Fruit fly (Drosophila melanogaster): Measurements from ENCODE around the gene CG9626.

CG9626 gene

dm6 chr3R:8279970-8280369, 20.8 kb downstream of the CG9626 start:
- TF ChIP-seq Pif1A (GFP tag; optimal IDR thresholded peaks at IDR 0.05), result no peak
- TF ChIP-seq CG13204 (GFP tag; optimal IDR thresholded peaks at IDR 0.05), result no peak
- TF ChIP-seq Snoo (tag; optimal IDR thresholded peaks at IDR 0.05), result no peak
- no peak for TF ChIP-seq CG4496 (GFP tag; IDR thresholded peaks at IDR 0.05)
- no peak for TF ChIP-seq CG8159 (tag; optimal IDR thresholded peaks at IDR 0.05)
- no peak for TF ChIP-seq D1 (tag; optimal IDR thresholded peaks at IDR 0.05)
- TF ChIP-seq CG12605 (GFP tag; IDR thresholded peaks at IDR 0.05), result no peak
- no peak for TF ChIP-seq Pif1B (GFP tag; optimal IDR thresholded peaks at IDR 0.05)
- no peak for TF ChIP-seq CG14655 (GFP tag; optimal IDR thresholded peaks at IDR 0.05)
- no peak for TF ChIP-seq Ets98B (GFP tag; IDR thresholded peaks at IDR 0.05)
- TF ChIP-seq CG17806 (tag; optimal IDR thresholded peaks at IDR 0.05), result no peak
- TF ChIP-seq CG8301 (tag; optimal IDR thresholded peaks at IDR 0.05), result no peak
- no peak for TF ChIP-seq rn (GFP tag; IDR thresholded peaks at IDR 0.05)
- TF ChIP-seq CG15710 (tag; optimal IDR thresholded peaks at IDR 0.05), result no peak
- TF ChIP-seq CG34367 (tag; optimal IDR thresholded peaks at IDR 0.05), result no peak
- no peak for TF ChIP-seq EcR (GFP tag; optimal IDR thresholded peaks at IDR 0.05)
- TF ChIP-seq CG10348 (GFP tag; IDR thresholded peaks at IDR 0.05), result no peak
- TF ChIP-seq CG9948 (tag; optimal IDR thresholded peaks at IDR 0.05), result no peak
- no peak for TF ChIP-seq fd96Ca (GFP tag; IDR thresholded peaks at IDR 0.05)

- TF ChIP-seq D1 (tag; optimal IDR thresholded peaks at IDR 0.05) (no peak), CG13204 (GFP tag; optimal IDR thresholded peaks at IDR 0.05) (peak; percentile 18)
These were observed 23.1 kb downstream of the CG9626 start, which contains the start of gene ato for dm6 chr3R:8277494-8278293. ato (plus strand) TSS chr3R:8278052.

- TF ChIP-seq rn (GFP tag; IDR thresholded peaks at IDR 0.05) (no peak), gl (tag; optimal IDR thresholded peaks at IDR 0.05) (no peak), CG32121 (GFP tag; IDR thresholded peaks at IDR 0.05) (no peak), fd96Ca (GFP tag; IDR thresholded peaks at IDR 0.05) (no peak), CG8159 (tag; optimal IDR thresholded peaks at IDR 0.05) (no peak), Ets98B (GFP tag; IDR thresholded peaks at IDR 0.05) (no peak), CG34367 (tag; optimal IDR thresholded peaks at IDR 0.05) (no peak), CG14655 (GFP tag; optimal IDR thresholded peaks at IDR 0.05) (no peak), CG17806 (tag; optimal IDR thresholded peaks at IDR 0.05) (no peak)
These were observed 25.7 kb downstream of the CG9626 start for dm6 chr3R:8275031-8275430.

- TF ChIP-seq Snoo (tag; optimal IDR thresholded peaks at IDR 0.05), result peak; percentile 56
- TF ChIP-seq CG4496 (GFP tag; IDR thresholded peaks at IDR 0.05), result no peak
These were observed 28.1 kb downstream of the CG9626 start for dm6 chr3R:8272573-8273165.

dm6 chr3R:8269740-8270139, 31.0 kb downstream of the CG9626 start, which contains the start of gene CG9630:
CG9630 (minus strand) TSS chr3R:8269896.
- TF ChIP-seq CG13204 (GFP tag; optimal IDR thresholded peaks at IDR 0.05) (no peak), CG4496 (GFP tag; IDR thresholded peaks at IDR 0.05) (no peak), Snoo (tag; optimal IDR thresholded peaks at IDR 0.05) (no peak), CG8301 (tag; optimal IDR thresholded peaks at IDR 0.05) (no peak), Pif1B (GFP tag; optimal IDR thresholded peaks at IDR 0.05) (no peak), fd96Ca (GFP tag; IDR thresholded peaks at IDR 0.05) (no peak), EcR (GFP tag; optimal IDR thresholded peaks at IDR 0.05) (no peak), CG8159 (tag; optimal IDR thresholded peaks at IDR 0.05) (no peak), CG12605 (GFP tag; IDR thresholded peaks at IDR 0.05) (no peak), Pif1A (GFP tag; optimal IDR thresholded peaks at IDR 0.05) (no peak), CG34367 (tag; optimal IDR thresholded peaks at IDR 0.05) (no peak), CG10348 (GFP tag; IDR thresholded peaks at IDR 0.05) (no peak), CG17806 (tag; optimal IDR thresholded peaks at IDR 0.05) (no peak), gl (tag; optimal IDR thresholded peaks at IDR 0.05) (no peak), Ets98B (GFP tag; IDR thresholded peaks at IDR 0.05) (no peak), CG32121 (GFP tag; IDR thresholded peaks at IDR 0.05) (no peak), CG15710 (tag; optimal IDR thresholded peaks at IDR 0.05) (no peak), rn (GFP tag; IDR thresholded peaks at IDR 0.05) (no peak), CG9948 (tag; optimal IDR thresholded peaks at IDR 0.05) (no peak)

- TF ChIP-seq CG32121 (GFP tag; IDR thresholded peaks at IDR 0.05), result peak; percentile 73
- peak; percentile 83 for TF ChIP-seq CG15710 (tag; optimal IDR thresholded peaks at IDR 0.05)
- peak; percentile 83 for TF ChIP-seq CG8159 (tag; optimal IDR thresholded peaks at IDR 0.05)
- peak; percentile 85 for TF ChIP-seq CG4496 (GFP tag; IDR thresholded peaks at IDR 0.05)
- TF ChIP-seq CG34367 (tag; optimal IDR thresholded peaks at IDR 0.05), result peak; percentile 65
- TF ChIP-seq D1 (tag; optimal IDR thresholded peaks at IDR 0.05), result no peak
- peak; percentile 64 for TF ChIP-seq CG8301 (tag; optimal IDR thresholded peaks at IDR 0.05)
- TF ChIP-seq Pif1B (GFP tag; optimal IDR thresholded peaks at IDR 0.05), result no peak
- no peak for TF ChIP-seq CG12605 (GFP tag; IDR thresholded peaks at IDR 0.05)
- peak; percentile 85 for TF ChIP-seq Snoo (tag; optimal IDR thresholded peaks at IDR 0.05)
- peak; percentile 61; the same call in 2 of the 3 replicates for TF ChIP-seq fd96Ca (GFP tag; IDR thresholded peaks at IDR 0.05)
- no peak for TF ChIP-seq EcR (GFP tag; optimal IDR thresholded peaks at IDR 0.05)
- TF ChIP-seq rn (GFP tag; IDR thresholded peaks at IDR 0.05), result peak; percentile 73
- TF ChIP-seq Ets98B (GFP tag; IDR thresholded peaks at IDR 0.05), result peak; percentile 71; the same call in 1 of the 2 replicates
- TF ChIP-seq CG9948 (tag; optimal IDR thresholded peaks at IDR 0.05), result peak; percentile 77
- TF ChIP-seq gl (tag; optimal IDR thresholded peaks at IDR 0.05), result no peak
- TF ChIP-seq CG17806 (tag; optimal IDR thresholded peaks at IDR 0.05), result peak; percentile 70
- TF ChIP-seq CG10348 (GFP tag; IDR thresholded peaks at IDR 0.05), result peak; percentile 39; the same call in 1 of the 2 replicates
- TF ChIP-seq Pif1A (GFP tag; optimal IDR thresholded peaks at IDR 0.05), result no peak
- no peak for TF ChIP-seq CG14655 (GFP tag; optimal IDR thresholded peaks at IDR 0.05)
- no peak for TF ChIP-seq CG13204 (GFP tag; optimal IDR thresholded peaks at IDR 0.05)
These were observed 36.3 kb downstream of the CG9626 start, which contains the start of the genes RPA1 and Mcm2 for dm6 chr3R:8264302-8265080. RPA1 (minus strand) TSS chr3R:8264451. Mcm2 (plus strand) TSS chr3R:8264970.

Measured in whole organism, pupa.